Worm (Caenorhabditis elegans) whole organism, midembryonic: ENCODE measurements around the gene taf-11.1.

Experiments
- T22C8.4 ChIP-seq: fragments of 200-800 bp; sonication (Bioruptor generic); IDR thresholded peaks from 2 replicates; pipeline ENCODE4 v1.3.6; 2022; ENCODE audit warnings: missing genetic modification characterization, missing compliant biosample characterization
- cog-1 ChIP-seq: sonication (generic microtip); optimal IDR thresholded peaks from 2 replicates; lab custom pipeline; 2016; ENCODE audit warnings: missing genetic modification characterization, missing compliant biosample characterization
- flt-1 ChIP-seq: fragments of 200-800 bp; sonication (Bioruptor generic); IDR thresholded peaks from 2 replicates; pipeline ENCODE4 v1.3.6; 2022; ENCODE audit warnings: missing genetic modification characterization, missing compliant biosample characterization
- klf-2 ChIP-seq: fragments of 200-800 bp; sonication (Bioruptor generic); conservative IDR thresholded peaks from 2 replicates; pipeline ENCODE4 v1.3.6; 2022; ENCODE audit warnings: missing genetic modification reagents, missing genetic modification characterization, missing compliant biosample characterization
- med-1 ChIP-seq: sonication (generic microtip); optimal IDR thresholded peaks from 2 replicates; lab custom pipeline; 2017; ENCODE audit warnings: missing genetic modification characterization, mild to moderate bottlenecking, missing compliant biosample characterization, antibody characterized with exemption, missing genetic modification reagents; ENCODE audit not compliant: insufficient read depth
- ref-1 ChIP-seq: fragments of 200-800 bp; sonication (Bioruptor generic); conservative IDR thresholded peaks from 2 replicates; pipeline ENCODE4 v1.3.6; 2022; ENCODE audit warnings: missing genetic modification reagents, missing genetic modification characterization, missing compliant biosample characterization
- tab-1 ChIP-seq: fragments of 200-800 bp; sonication (Bioruptor generic); IDR thresholded peaks from 2 replicates; pipeline ENCODE4 v1.3.6; 2022; ENCODE audit warnings: missing genetic modification characterization, missing compliant biosample characterization
- ztf-23 ChIP-seq: fragments of 200-800 bp; sonication (Bioruptor generic); IDR thresholded peaks from 2 replicates; pipeline ENCODE4 v1.3.6; 2022; ENCODE audit warnings: missing genetic modification reagents, missing genetic modification characterization, missing compliant biosample characterization
- ztf-29 ChIP-seq: fragments of 200-800 bp; sonication (Bioruptor generic); IDR thresholded peaks from 2 replicates; pipeline ENCODE4 v1.3.6; 2022; ENCODE audit warnings: missing genetic modification reagents, missing genetic modification characterization, missing compliant biosample characterization

- no peak for TF ChIP-seq cog-1 (tag; lab: Kevin White, UChicago)
- TF ChIP-seq flt-1 (GFP tag; lab: Robert Waterston, UW) = no peak
- TF ChIP-seq med-1 = no peak
- TF ChIP-seq ztf-29 (GFP tag; lab: Robert Waterston, UW) = no peak
- TF ChIP-seq ztf-23 (GFP tag; lab: Robert Waterston, UW) = no peak
- TF ChIP-seq T22C8.4 (GFP tag; lab: Robert Waterston, UW) = no peak
- TF ChIP-seq klf-2 (GFP tag; lab: Robert Waterston, UW) = no peak
- TF ChIP-seq tab-1 = no peak
- TF ChIP-seq ref-1 = no peak
Measured at ce11 chrX:4245124-4245523, 9.8 kb upstream of the taf-11.1 start.
